Fruit fly (Drosophila melanogaster): Measurements from ENCODE around the gene Bcs1.

Gene Bcs1

DNA sequence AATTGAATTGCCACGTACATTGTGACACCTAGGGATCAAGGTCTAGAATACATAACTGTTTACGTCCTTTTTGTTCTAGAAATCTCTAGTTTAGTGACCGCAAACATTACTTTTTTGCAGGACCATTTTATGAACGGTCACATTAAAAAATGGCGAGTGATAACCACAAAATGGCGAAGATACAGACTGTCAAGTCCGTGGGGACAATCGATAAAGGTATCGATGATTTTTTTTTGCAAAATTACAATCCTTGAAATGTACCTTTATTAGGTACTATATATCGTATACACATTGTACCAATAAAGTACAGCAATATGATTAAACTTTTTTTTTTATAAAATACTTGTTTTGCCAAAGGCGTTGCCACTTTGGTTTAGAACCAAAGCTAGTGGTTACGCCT lies 8.0 kb downstream of the Bcs1 start:
- TF ChIP-seq CG6854 (GFP tag; optimal IDR thresholded peaks at IDR 0.05) (no peak), Eip78C (GFP tag) (peak; percentile 40), CG8319 (GFP tag; optimal IDR thresholded peaks at IDR 0.05) (no peak), fd59A (GFP tag; optimal IDR thresholded peaks at IDR 0.05) (no peak), achi (GFP tag; optimal IDR thresholded peaks at IDR 0.05) (peak; percentile 9), CG34406 (GFP tag; optimal IDR thresholded peaks at IDR 0.05) (no peak), CG8632 (GFP tag; optimal IDR thresholded peaks at IDR 0.05) (no peak), Blimp-1 (GFP tag; optimal IDR thresholded peaks at IDR 0.05) (no peak)

DNA sequence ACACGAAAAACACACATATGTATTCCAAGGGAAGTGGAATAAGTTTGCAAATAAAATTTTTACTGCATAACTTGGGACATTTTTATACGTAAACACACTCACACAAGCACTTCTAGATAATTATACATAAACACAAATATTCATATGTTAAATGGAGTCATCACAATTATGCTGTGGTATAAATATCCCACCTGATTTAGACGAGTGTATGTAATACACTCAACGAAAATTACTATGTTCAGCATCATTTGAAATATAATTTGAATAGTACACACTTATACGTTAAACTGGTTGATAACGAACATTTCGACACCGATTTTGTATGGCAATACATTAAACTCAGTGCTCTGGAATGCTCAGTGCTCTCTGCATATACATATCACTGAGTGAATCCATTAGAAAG lies 8.6 kb downstream of the Bcs1 start:
- peak; percentile 14 for TF ChIP-seq CG6808 (GFP tag; optimal IDR thresholded peaks at IDR 0.05)
- TF ChIP-seq Ets21C (GFP tag; optimal IDR thresholded peaks at IDR 0.05), result no peak
- TF ChIP-seq esn (GFP tag; optimal IDR thresholded peaks at IDR 0.05), result peak; percentile 55
- TF ChIP-seq eg (GFP tag; IDR thresholded peaks at IDR 0.05), result no peak
- TF ChIP-seq fd85E (GFP tag; optimal IDR thresholded peaks at IDR 0.05), result no peak
- TF ChIP-seq Sox14 (GFP tag; optimal IDR thresholded peaks at IDR 0.05), result peak; percentile 61
- no peak for TF ChIP-seq Hr39 (GFP tag; optimal IDR thresholded peaks at IDR 0.05)
- peak; percentile 38 for TF ChIP-seq CG3032 (tag; optimal IDR thresholded peaks at IDR 0.05)
- TF ChIP-seq Eip93F (GFP tag; optimal IDR thresholded peaks at IDR 0.05), result no peak
- peak; percentile 61 for TF ChIP-seq topi (GFP tag; optimal IDR thresholded peaks at IDR 0.05)
- no peak for TF ChIP-seq spab (GFP tag; optimal IDR thresholded peaks at IDR 0.05)
- no peak for TF ChIP-seq CG4318 (GFP tag; optimal IDR thresholded peaks at IDR 0.05)
- peak; percentile 43 for TF ChIP-seq acj6 (GFP tag; optimal IDR thresholded peaks at IDR 0.05)
- TF ChIP-seq CG8319 (GFP tag; optimal IDR thresholded peaks at IDR 0.05), result peak; percentile 4
- no peak for TF ChIP-seq CG11902 (GFP tag; optimal IDR thresholded peaks at IDR 0.05)
- peak; percentile 58 for TF ChIP-seq Eip75B (GFP tag; optimal IDR thresholded peaks at IDR 0.05)
- TF ChIP-seq CG32006 (GFP tag; optimal IDR thresholded peaks at IDR 0.05), result no peak
- no peak for TF ChIP-seq pdm3 (GFP tag; optimal IDR thresholded peaks at IDR 0.05)
- peak; percentile 11 for TF ChIP-seq Ets96B (tag; optimal IDR thresholded peaks at IDR 0.05)
- peak; percentile 51 for TF ChIP-seq CG10669 (GFP tag; optimal IDR thresholded peaks at IDR 0.05)
- TF ChIP-seq Hr4 (GFP tag; optimal IDR thresholded peaks at IDR 0.05), result peak; percentile 71
- peak; percentile 52 for TF ChIP-seq CG10631 (GFP tag; optimal IDR thresholded peaks at IDR 0.05)
- peak; percentile 45 for TF ChIP-seq Sox102F (GFP tag; optimal IDR thresholded peaks at IDR 0.05)
- TF ChIP-seq Smox (GFP tag; optimal IDR thresholded peaks at IDR 0.05), result no peak
- TF ChIP-seq CG6792 (GFP tag; optimal IDR thresholded peaks at IDR 0.05), result peak; percentile 32
- peak; percentile 31 for TF ChIP-seq Lpt (GFP tag; optimal IDR thresholded peaks at IDR 0.05)
- peak; percentile 51; the same call in 2 of the 3 replicates for TF ChIP-seq CG8119 (GFP tag; IDR thresholded peaks at IDR 0.05)
- peak; percentile 32 for TF ChIP-seq CG31627 (GFP tag; optimal IDR thresholded peaks at IDR 0.05)
- TF ChIP-seq CG7368 (GFP tag; optimal IDR thresholded peaks at IDR 0.05), result no peak
- TF ChIP-seq CG34406 (GFP tag; optimal IDR thresholded peaks at IDR 0.05), result peak; percentile 36
- no peak for TF ChIP-seq CG1621 (tag; optimal IDR thresholded peaks at IDR 0.05)
- peak; percentile 17 for TF ChIP-seq dsx (GFP tag; optimal IDR thresholded peaks at IDR 0.05; ENCODE audit: poor library complexity, severe bottlenecking)
- peak; percentile 5 for TF ChIP-seq fkh (GFP tag; optimal IDR thresholded peaks at IDR 0.05)
- TF ChIP-seq Met (GFP tag; optimal IDR thresholded peaks at IDR 0.05), result peak; percentile 54
- peak; percentile 42 for TF ChIP-seq achi (GFP tag; optimal IDR thresholded peaks at IDR 0.05)
- TF ChIP-seq Sox15 (GFP tag; optimal IDR thresholded peaks at IDR 0.05), result peak; percentile 2
- TF ChIP-seq cyc (GFP tag; optimal IDR thresholded peaks at IDR 0.05), result peak; percentile 0
- no peak for TF ChIP-seq CG11294 (GFP tag; IDR thresholded peaks at IDR 0.05)
- peak; percentile 24 for TF ChIP-seq dac (GFP tag; optimal IDR thresholded peaks at IDR 0.05)
- no peak for TF ChIP-seq CG9139 (GFP tag; optimal IDR thresholded peaks at IDR 0.05)
- peak in 1 of 2 experiments; percentile 27 for TF ChIP-seq ss (GFP tag; optimal IDR thresholded peaks at IDR 0.05)
- TF ChIP-seq lz (GFP tag; optimal IDR thresholded peaks at IDR 0.05), result no peak
- TF ChIP-seq CG11762 (GFP tag; optimal IDR thresholded peaks at IDR 0.05; ENCODE audit: insufficient read depth), result no peak
- TF ChIP-seq Gug (GFP tag; IDR thresholded peaks at IDR 0.05), result no peak
- TF ChIP-seq CG8632 (GFP tag; optimal IDR thresholded peaks at IDR 0.05), result peak; percentile 29
- TF ChIP-seq CG15336 (GFP tag; IDR thresholded peaks at IDR 0.05), result peak; percentile 49; the same call in 1 of the 2 replicates
